Fruit fly (Drosophila melanogaster) whole organism, embryonic: Measurements from ENCODE around the gene mRpL3.
A peak's percentile ranks its signal among the peaks of the same experiment; 100 is the strongest.

Source experiments
- Bgb ChIP-seq: fragments of 200-800 bp; sonication (Bioruptor generic); IDR thresholded peaks from 2 replicates; pipeline ENCODE4 v1.3.6; 2022; ENCODE audit warnings: missing biosample characterization, missing genetic modification characterization; ENCODE audit not compliant: partially characterized antibody
- CG13424 ChIP-seq: fragments of 200-800 bp; sonication (Bioruptor generic); optimal IDR thresholded peaks from 2 replicates; lab custom pipeline; 2019; ENCODE audit warnings: missing biosample characterization, mild to moderate bottlenecking, missing genetic modification characterization, moderate library complexity
- CG15514 ChIP-seq: fragments of 200-800 bp; sonication (Bioruptor generic); optimal IDR thresholded peaks from 3 replicates; lab custom pipeline; 2017; ENCODE audit warnings: missing biosample characterization, missing genetic modification characterization, mild to moderate bottlenecking, moderate library complexity, missing genetic modification reagents
- CG17359 ChIP-seq: fragments of 200-800 bp; sonication (Bioruptor generic); optimal IDR thresholded peaks from 3 replicates; lab custom pipeline; 2018; ENCODE audit warnings: missing biosample characterization, mild to moderate bottlenecking, missing genetic modification characterization, moderate library complexity
- CG17385 ChIP-seq: fragments of 200-800 bp; sonication (Bioruptor generic); optimal IDR thresholded peaks from 3 replicates; lab custom pipeline; 2018; ENCODE audit warnings: missing biosample characterization, mild to moderate bottlenecking, missing genetic modification characterization
- CG17568 ChIP-seq: fragments of 200-800 bp; sonication (Bioruptor generic); optimal IDR thresholded peaks from 2 replicates; lab custom pipeline; 2018; ENCODE audit warnings: missing biosample characterization, mild to moderate bottlenecking, missing genetic modification characterization, moderate library complexity
- CG2116 ChIP-seq: fragments of 200-800 bp; sonication (Bioruptor generic); optimal IDR thresholded peaks from 3 replicates; lab custom pipeline; 2018; ENCODE audit warnings: missing biosample characterization, mild to moderate bottlenecking, missing genetic modification characterization
- CG2120 ChIP-seq: fragments of 200-800 bp; sonication (Bioruptor generic); optimal IDR thresholded peaks from 3 replicates; lab custom pipeline; 2016; ENCODE audit warnings: missing biosample characterization, missing genetic modification characterization
- CG2199 ChIP-seq: fragments of 200-800 bp; sonication (Bioruptor generic); IDR thresholded peaks from 3 replicates; pipeline ENCODE4 v1.3.6; 2022; ENCODE audit warnings: missing biosample characterization, missing genetic modification characterization
- CG4617 ChIP-seq: fragments of 200-800 bp; sonication (Bioruptor generic); optimal IDR thresholded peaks from 3 replicates; lab custom pipeline; 2016; ENCODE audit warnings: missing biosample characterization, missing genetic modification characterization, borderline replicate concordance
- CG7839 ChIP-seq: fragments of 200-800 bp; sonication (Bioruptor generic); optimal IDR thresholded peaks from 3 replicates; lab custom pipeline; 2018; ENCODE audit warnings: missing biosample characterization, mild to moderate bottlenecking, missing genetic modification characterization, moderate library complexity
- CG9437 ChIP-seq: fragments of 200-800 bp; sonication (Bioruptor generic); optimal IDR thresholded peaks from 2 replicates; lab custom pipeline; 2018; ENCODE audit warnings: missing biosample characterization, mild to moderate bottlenecking, missing genetic modification characterization
- Dp ChIP-seq: fragments of 200-800 bp; sonication (Bioruptor generic); optimal IDR thresholded peaks from 2 replicates; lab custom pipeline; 2018; ENCODE audit warnings: missing biosample characterization, mild to moderate bottlenecking, missing genetic modification characterization, moderate library complexity
- Dref ChIP-seq: fragments of 200-800 bp; sonication (Bioruptor generic); IDR thresholded peaks from 2 replicates; pipeline ENCODE4 v1.3.6; 2022; ENCODE audit warnings: missing biosample characterization, missing genetic modification characterization
- H15 ChIP-seq: fragments of 200-800 bp; sonication (Bioruptor generic); IDR thresholded peaks from 3 replicates; pipeline ENCODE4 v1.3.6; 2022; ENCODE audit warnings: missing biosample characterization, missing genetic modification characterization
- Myb ChIP-seq: fragments of 200-800 bp; sonication (Bioruptor generic); optimal IDR thresholded peaks from 2 replicates; lab custom pipeline; 2016; ENCODE audit warnings: missing biosample characterization, missing genetic modification characterization
- Opbp ChIP-seq: fragments of 200-800 bp; sonication (Bioruptor generic); IDR thresholded peaks from 3 replicates; pipeline ENCODE4 v1.3.6; 2022; ENCODE audit warnings: missing biosample characterization, missing genetic modification characterization; ENCODE audit not compliant: partially characterized antibody
- Pdp1 ChIP-seq, 2 experiments: fragments of 200-800 bp; sonication (Bioruptor generic); optimal IDR thresholded peaks; 3 replicates each; lab custom pipeline; 2016; ENCODE audit warnings: missing biosample characterization in 2 of 2, missing genetic modification characterization in 2 of 2, mild to moderate bottlenecking in 1 of 2, moderate library complexity in 1 of 2
- Scr ChIP-seq: fragments of 200-800 bp; sonication (Bioruptor generic); IDR thresholded peaks from 2 replicates; pipeline ENCODE4 v1.3.6; 2022; ENCODE audit warnings: missing biosample characterization, missing genetic modification characterization; ENCODE audit not compliant: partially characterized antibody
- Side ChIP-seq: fragments of 200-800 bp; sonication (Bioruptor generic); optimal IDR thresholded peaks from 2 replicates; lab custom pipeline; 2016; ENCODE audit warnings: missing biosample characterization, missing genetic modification characterization
- Sin3A ChIP-seq: fragments of >200 bp; optimal IDR thresholded peaks from 2 replicates; lab custom pipeline; 2018
- Sox102F ChIP-seq: fragments of 200-800 bp; sonication (Bioruptor generic); optimal IDR thresholded peaks from 2 replicates; lab custom pipeline; 2018; ENCODE audit warnings: missing biosample characterization, mild to moderate bottlenecking, missing genetic modification characterization, moderate library complexity
- amos ChIP-seq: fragments of 200-800 bp; sonication (Bioruptor generic); IDR thresholded peaks from 2 replicates; pipeline ENCODE4 v1.3.6; 2022; ENCODE audit warnings: missing biosample characterization, missing genetic modification characterization; ENCODE audit not compliant: partially characterized antibody
- bbx ChIP-seq: fragments of 200-800 bp; sonication (Bioruptor generic); IDR thresholded peaks from 2 replicates; pipeline ENCODE4 v1.3.6; 2022; ENCODE audit warnings: missing biosample characterization, missing genetic modification characterization; ENCODE audit not compliant: partially characterized antibody
- bigmax ChIP-seq: fragments of 200-800 bp; sonication (Bioruptor generic); optimal IDR thresholded peaks from 2 replicates; lab custom pipeline; 2018; ENCODE audit warnings: missing biosample characterization, mild to moderate bottlenecking, missing genetic modification characterization
- croc ChIP-seq: fragments of 200-800 bp; sonication (Bioruptor generic); conservative IDR thresholded peaks from 3 replicates; pipeline ENCODE4 v1.3.6; 2022; ENCODE audit warnings: missing biosample characterization, missing genetic modification characterization
- dmrt99B ChIP-seq: fragments of 200-800 bp; sonication (Bioruptor generic); optimal IDR thresholded peaks from 2 replicates; lab custom pipeline; 2018; ENCODE audit warnings: missing biosample characterization, mild to moderate bottlenecking, missing genetic modification characterization, moderate library complexity
- dpn ChIP-seq, 2 experiments: fragments of 200-800 bp; sonication (Bioruptor generic); optimal IDR thresholded peaks; 3 replicates each; lab custom pipeline; 2016; ENCODE audit warnings: missing biosample characterization in 2 of 2, missing genetic modification characterization in 2 of 2
- gt ChIP-seq: fragments of 200-800 bp; sonication (Bioruptor generic); IDR thresholded peaks from 2 replicates; pipeline ENCODE4 v1.3.6; 2022; ENCODE audit warnings: missing biosample characterization, missing genetic modification characterization
- knrl ChIP-seq: fragments of 200-800 bp; sonication (Bioruptor generic); IDR thresholded peaks from 3 replicates; pipeline ENCODE4 v1.3.6; 2022; ENCODE audit warnings: missing biosample characterization, missing genetic modification characterization; ENCODE audit not compliant: partially characterized antibody
- nmo ChIP-seq: fragments of 200-800 bp; sonication (Bioruptor generic); optimal IDR thresholded peaks from 2 replicates; lab custom pipeline; 2018; ENCODE audit warnings: missing biosample characterization, mild to moderate bottlenecking, missing genetic modification characterization, moderate library complexity
- pb ChIP-seq: fragments of 200-800 bp; sonication (Bioruptor generic); optimal IDR thresholded peaks from 3 replicates; lab custom pipeline; 2016; ENCODE audit warnings: missing biosample characterization, missing genetic modification characterization
- prd ChIP-seq, 3 experiments: fragments of >200 bp in 2 of 3; fragments of 200-800 bp in 1 of 3; sonication (Bioruptor generic) in 1 of 3; optimal IDR thresholded peaks in 2 of 3; IDR thresholded peaks in 1 of 3; 2 replicates in 2 of 3; 3 replicates in 1 of 3; pipeline versions ENCODE4 v1.3.6 to Lab custom; 2017 to 2022; ENCODE audit warnings: missing biosample characterization in 1 of 3, missing genetic modification characterization in 1 of 3
- pum ChIP-seq: fragments of 200-800 bp; sonication (Bioruptor generic); optimal IDR thresholded peaks from 2 replicates; lab custom pipeline; 2016; ENCODE audit warnings: missing biosample characterization, missing genetic modification characterization
- pzg ChIP-seq: fragments of 200-800 bp; sonication (Bioruptor generic); optimal IDR thresholded peaks from 3 replicates; lab custom pipeline; 2018; ENCODE audit warnings: missing biosample characterization, mild to moderate bottlenecking, missing genetic modification characterization, moderate library complexity
- salm ChIP-seq: fragments of 200-800 bp; sonication (Bioruptor generic); optimal IDR thresholded peaks from 2 replicates; lab custom pipeline; 2018; ENCODE audit warnings: missing biosample characterization, mild to moderate bottlenecking, missing genetic modification characterization
- schlank ChIP-seq: fragments of 200-800 bp; sonication (Bioruptor generic); optimal IDR thresholded peaks from 2 replicates; lab custom pipeline; 2018; ENCODE audit warnings: missing biosample characterization, mild to moderate bottlenecking, missing genetic modification characterization
- slp2 ChIP-seq: fragments of 200-800 bp; sonication (Bioruptor generic); optimal IDR thresholded peaks from 2 replicates; lab custom pipeline; 2016; ENCODE audit warnings: missing biosample characterization, missing genetic modification characterization
- stwl ChIP-seq: fragments of 200-800 bp; sonication (Bioruptor generic); optimal IDR thresholded peaks from 3 replicates; lab custom pipeline; 2018; ENCODE audit warnings: missing biosample characterization, mild to moderate bottlenecking, missing genetic modification characterization, moderate library complexity
- tll ChIP-seq, 2 experiments: fragments of 200-800 bp in 1 of 2; fragments of >200 bp in 1 of 2; sonication (Bioruptor generic) in 1 of 2; optimal IDR thresholded peaks; 2 replicates each; lab custom pipeline; 2017 to 2019; ENCODE audit warnings: missing biosample characterization in 2 of 2, missing genetic modification characterization in 2 of 2, mild to moderate bottlenecking in 1 of 2, moderate library complexity in 1 of 2
- ttk ChIP-seq: fragments of 200-800 bp; sonication (Bioruptor generic); IDR thresholded peaks from 2 replicates; pipeline ENCODE4 v2.1.2; 2022; ENCODE audit warnings: missing biosample characterization, missing genetic modification characterization
- vfl ChIP-seq: fragments of 200-800 bp; sonication (Bioruptor generic); optimal IDR thresholded peaks from 2 replicates; lab custom pipeline; 2016; ENCODE audit warnings: missing biosample characterization, missing genetic modification characterization
- z ChIP-seq: fragments of 200-800 bp; sonication (Bioruptor generic); IDR thresholded peaks from 3 replicates; pipeline ENCODE4 v1.3.6; 2022; ENCODE audit warnings: missing biosample characterization, missing genetic modification characterization
- zfh1 ChIP-seq: fragments of 200-800 bp; sonication (Bioruptor generic); IDR thresholded peaks from 3 replicates; pipeline ENCODE4 v1.3.6; 2022; ENCODE audit warnings: missing biosample characterization, missing genetic modification characterization
- zfh2 ChIP-seq: fragments of 200-800 bp; sonication (Bioruptor generic); optimal IDR thresholded peaks from 2 replicates; lab custom pipeline; 2016; ENCODE audit warnings: missing biosample characterization, missing genetic modification characterization

The mRpL3 gene

DNA sequence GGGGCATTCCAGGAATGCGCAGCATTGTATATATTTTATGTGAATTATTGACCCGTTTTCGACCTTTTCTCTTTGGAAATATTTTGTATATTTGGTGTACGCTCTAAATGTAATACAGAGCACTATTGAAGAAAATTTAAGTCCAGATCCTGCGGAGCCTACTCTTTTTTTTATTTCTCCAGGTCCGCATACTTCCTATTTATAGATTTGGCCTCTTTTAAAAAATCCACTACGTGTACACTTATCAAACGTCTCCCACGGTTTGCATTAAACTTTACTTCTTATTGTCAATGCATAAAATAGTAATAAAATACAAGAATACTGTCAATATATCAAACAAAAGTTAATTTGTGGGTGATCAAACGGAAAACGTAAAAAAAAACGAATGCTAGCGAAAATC lies 22.6 kb downstream of the mRpL3 start, which contains the start of gene Efhc1.1 (continued):
- TF ChIP-seq pum (no peak), CG2199 (no peak)

- TF ChIP-seq ttk: no peak
- no peak for TF ChIP-seq slp2
- peak; percentile 35 for TF ChIP-seq CG2120 (GFP tag; lab: Kevin White, UChicago)
- peak; percentile 14; the same call in 1 of the 2 replicates for TF ChIP-seq amos (GFP tag; lab: Robert Waterston, UW)
- peak; percentile 29; the same call in 1 of the 2 replicates for TF ChIP-seq Bgb (GFP tag; lab: Robert Waterston, UW)
- TF ChIP-seq dmrt99B: no peak
- no peak for TF ChIP-seq CG17385 (GFP tag; lab: Kevin White, UChicago)
- no peak for TF ChIP-seq vfl (GFP tag; lab: Kevin White, UChicago)
- no peak for TF ChIP-seq Side (GFP tag; lab: Kevin White, UChicago)
- no peak for TF ChIP-seq schlank
- no peak for TF ChIP-seq croc (GFP tag; lab: Robert Waterston, UW)
- peak; percentile 89 for TF ChIP-seq CG9437 (GFP tag; lab: Kevin White, UChicago)
- no peak for TF ChIP-seq z (GFP tag; lab: Robert Waterston, UW)
- peak; percentile 68 for TF ChIP-seq Dref (GFP tag; lab: Robert Waterston, UW)
- 0 out of 3 replicates have a peak, but pooled peaks have one; percentile 28 for TF ChIP-seq zfh1
- TF ChIP-seq Myb (GFP tag; lab: Kevin White, UChicago): peak; percentile 94
- TF ChIP-seq CG17359 (tag; lab: Kevin White, UChicago): no peak
- peak; percentile 14; the same call in 1 of the 2 replicates for TF ChIP-seq Scr (GFP tag; lab: Robert Waterston, UW)
- TF ChIP-seq CG7839 (tag; lab: Kevin White, UChicago): no peak
- TF ChIP-seq pb (GFP tag; lab: Kevin White, UChicago): no peak
- TF ChIP-seq bigmax (GFP tag; lab: Kevin White, UChicago): peak; percentile 96
- TF ChIP-seq tll (GFP tag; optimal IDR thresholded peaks at IDR 0.05; lab: Kevin White, UChicago): peak in 1 of 2 experiments; percentile 61
- peak; percentile 41 for TF ChIP-seq Sin3A
- no peak for TF ChIP-seq CG13424 (tag; lab: Kevin White, UChicago)
- peak in 1 of 2 experiments; percentile 3 for TF ChIP-seq dpn (GFP tag; optimal IDR thresholded peaks at IDR 0.05; lab: Kevin White, UChicago)
- peak; percentile 32 for TF ChIP-seq Dp (GFP tag; lab: Kevin White, UChicago)
- no peak for TF ChIP-seq salm (tag; lab: Kevin White, UChicago)
- TF ChIP-seq CG15514: peak; percentile 44
- TF ChIP-seq gt (GFP tag; lab: Robert Waterston, UW): no peak
- TF ChIP-seq stwl (tag; lab: Kevin White, UChicago): peak; percentile 9
- TF ChIP-seq bbx (GFP tag; lab: Robert Waterston, UW): 0 out of 2 replicates have a peak, but pooled peaks have one; percentile 35
- TF ChIP-seq zfh2: peak; percentile 1
- TF ChIP-seq Pdp1 (GFP tag; optimal IDR thresholded peaks at IDR 0.05; lab: Kevin White, UChicago): peak in 1 of 2 experiments; percentile 95
- peak; percentile 18; the same call in 1 of the 3 replicates for TF ChIP-seq Opbp (GFP tag; lab: Robert Waterston, UW)
- peak; percentile 58 for TF ChIP-seq pzg
- TF ChIP-seq knrl (GFP tag; lab: Robert Waterston, UW): 0 out of 3 replicates have a peak, but pooled peaks have one; percentile 36
- TF ChIP-seq Sox102F (GFP tag; lab: Kevin White, UChicago): no peak
- TF ChIP-seq CG2116 (GFP tag; lab: Kevin White, UChicago): peak; percentile 98
- TF ChIP-seq H15 (GFP tag; lab: Robert Waterston, UW): no peak
- peak; percentile 12 for TF ChIP-seq nmo
- peak; percentile 61 for TF ChIP-seq CG4617 (GFP tag; lab: Kevin White, UChicago)
- TF ChIP-seq CG17568 (GFP tag; lab: Kevin White, UChicago): no peak
- no peak for TF ChIP-seq prd (optimal IDR thresholded peaks at IDR 0.05; lab: Kevin White, UChicago)
- no peak for TF ChIP-seq prd (GFP tag; IDR thresholded peaks at IDR 0.05; lab: Robert Waterston, UW)
Observed at dm6 chrX:15785429-15786239, 24.6 kb downstream of the mRpL3 start, which contains the start of the genes Paf-AHalpha and mRpS30. Gene Paf-AHalpha (minus strand): TSS chrX:15785583. Gene mRpS30 (plus strand): TSS chrX:15786047.
